Worm (Caenorhabditis elegans) whole organism, L4 larva: ENCODE data around the gene mpz-1.

Source experiments
- mxl-2 ChIP-seq: fragments of 200-800 bp; sonication (Bioruptor generic); conservative IDR thresholded peaks from 2 replicates; pipeline ENCODE4 v1.3.6; 2022; ENCODE audit warnings: missing genetic modification reagents, missing genetic modification characterization, missing compliant biosample characterization
- nhr-48 ChIP-seq: sonication (generic microtip); optimal IDR thresholded peaks from 2 replicates; lab custom pipeline; 2016; ENCODE audit warnings: mild to moderate bottlenecking, missing genetic modification characterization, missing compliant biosample characterization
- sdz-12 ChIP-seq: fragments of 200-800 bp; sonication (Bioruptor generic); optimal IDR thresholded peaks from 2 replicates; lab custom pipeline; 2018; ENCODE audit warnings: mild to moderate bottlenecking, missing genetic modification characterization, missing compliant biosample characterization

DNA sequence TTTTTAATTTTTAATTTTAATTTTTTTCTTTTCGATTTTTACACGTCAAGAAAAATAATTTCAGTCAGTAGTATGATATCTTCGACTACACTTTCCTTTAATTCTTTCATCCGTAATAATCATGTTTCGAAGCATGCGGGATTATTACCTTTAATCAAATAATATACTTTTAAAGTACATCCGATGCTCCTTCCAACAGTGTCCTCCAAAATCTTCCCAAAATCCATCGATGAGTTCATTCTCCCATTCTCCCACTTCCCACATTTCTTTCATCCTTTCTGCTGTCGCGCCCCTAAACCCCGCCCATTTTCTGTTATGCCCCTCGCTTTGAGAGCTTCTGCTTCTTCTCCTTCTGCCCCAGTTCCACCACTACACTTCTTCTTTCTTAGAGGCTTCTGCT is 83.2 kb downstream of the mpz-1 start, which contains the start of gene lgc-57:
- no peak for TF ChIP-seq mxl-2 (GFP tag; lab: Robert Waterston, UW)
- TF ChIP-seq sdz-12 (GFP tag; lab: Kevin White, UChicago) = no peak
- TF ChIP-seq nhr-48 (tag; lab: Kevin White, UChicago) = no peak
